Worm (Caenorhabditis elegans) whole organism, late embryonic: ENCODE measurements around the gene cyp-33C4.

Experiments
- T23F11.4 ChIP-seq: fragments of 200-800 bp; sonication (Bioruptor generic); optimal IDR thresholded peaks from 2 replicates; lab custom pipeline; 2018; ENCODE audit warnings: mild to moderate bottlenecking, missing genetic modification characterization, missing compliant biosample characterization
- dve-1 ChIP-seq: sonication (generic microtip); optimal IDR thresholded peaks from 2 replicates; lab custom pipeline; 2017; ENCODE audit warnings: antibody characterized with exemption, mild to moderate bottlenecking, missing genetic modification characterization, missing compliant biosample characterization
- elt-2 ChIP-seq: sonication (generic microtip); optimal IDR thresholded peaks from 2 replicates; lab custom pipeline; 2016; ENCODE audit warnings: missing genetic modification reagents, missing genetic modification characterization, missing compliant biosample characterization
- fkh-10 ChIP-seq: fragments of 150-350 bp; optimal IDR thresholded peaks from 2 replicates; lab custom pipeline; 2014; ENCODE audit warnings: missing biosample characterization, missing genetic modification reagents, missing genetic modification characterization
- hlh-13 ChIP-seq: fragments of 200-800 bp; sonication (Bioruptor generic); optimal IDR thresholded peaks from 2 replicates; lab custom pipeline; 2018; ENCODE audit warnings: mild to moderate bottlenecking, missing genetic modification characterization, missing compliant biosample characterization
- hlh-8 ChIP-seq: sonication (generic microtip); optimal IDR thresholded peaks from 2 replicates; lab custom pipeline; 2016; ENCODE audit warnings: missing genotype, missing genetic modification characterization, missing compliant biosample characterization
- lin-11 ChIP-seq: fragments of 200-800 bp; sonication (Bioruptor generic); optimal IDR thresholded peaks from 2 replicates; lab custom pipeline; 2018; ENCODE audit warnings: mild to moderate bottlenecking, missing genetic modification characterization, missing compliant biosample characterization
- nhr-11 ChIP-seq: fragments of 150-350 bp; optimal IDR thresholded peaks from 2 replicates; lab custom pipeline; 2014; ENCODE audit warnings: missing biosample characterization, missing genetic modification characterization
- pag-3 ChIP-seq: sonication (generic microtip); optimal IDR thresholded peaks from 2 replicates; lab custom pipeline; 2016; ENCODE audit warnings: missing compliant biosample characterization, missing genetic modification characterization, borderline replicate concordance
- pqm-1 ChIP-seq: sonication (generic microtip); optimal IDR thresholded peaks from 2 replicates; lab custom pipeline; 2016; ENCODE audit warnings: missing genetic modification characterization, missing compliant biosample characterization
- ttx-3 ChIP-seq: sonication (generic microtip); optimal IDR thresholded peaks from 2 replicates; lab custom pipeline; 2016; ENCODE audit warnings: missing genetic modification reagents, missing genetic modification characterization, missing compliant biosample characterization

ce11 chrV:2251774-2252173, 15.8 kb downstream of the cyp-33C4 start:
- TF ChIP-seq ttx-3 (tag; lab: Kevin White, UChicago) (no peak), pqm-1 (tag; lab: Kevin White, UChicago) (no peak), fkh-10 (GFP tag; lab: Kevin White, UChicago) (no peak), elt-2 (tag; lab: Kevin White, UChicago) (no peak), dve-1 (tag; lab: Kevin White, UChicago) (no peak), hlh-8 (no peak), T23F11.4 (no peak), lin-11 (tag; lab: Kevin White, UChicago) (no peak), nhr-11 (tag; lab: Kevin White, UChicago) (no peak), hlh-13 (GFP tag; lab: Kevin White, UChicago) (no peak), pag-3 (tag; lab: Kevin White, UChicago) (no peak)
